Fruit fly (Drosophila melanogaster): ENCODE results near the gene CG43131.

DNA sequence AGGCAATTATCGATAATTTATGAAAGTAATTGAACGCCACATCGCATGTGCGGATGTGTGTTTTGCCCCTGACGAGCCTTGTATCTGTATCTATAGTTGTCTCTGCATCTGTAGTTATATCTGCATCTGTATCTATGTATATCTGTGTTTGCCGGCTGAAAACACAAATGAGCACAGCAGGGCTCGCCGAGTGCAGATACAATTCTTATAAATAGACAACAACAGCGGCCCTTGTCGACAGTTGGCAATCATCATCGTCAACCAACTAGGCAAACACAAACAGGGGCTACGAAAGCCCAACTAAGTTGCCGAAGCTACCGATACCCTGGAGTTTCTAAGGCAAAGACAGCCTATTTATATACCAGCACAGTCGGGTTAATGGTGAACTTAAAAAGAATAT, 2.1 kb downstream of the CG43131 start:
- TF ChIP-seq usp (GFP tag; optimal IDR thresholded peaks at IDR 0.05) (no peak), pan (optimal IDR thresholded peaks at IDR 0.05) (no peak), psq (optimal IDR thresholded peaks at IDR 0.05) (no peak), CG8478 (optimal IDR thresholded peaks at IDR 0.05) (no peak), EcR (GFP tag; optimal IDR thresholded peaks at IDR 0.05) (no peak), Dll (optimal IDR thresholded peaks at IDR 0.05) (no peak)
